Fruit fly (Drosophila melanogaster) whole organism, embryonic: ENCODE data around the gene ND-MNLL.

Experiments used
- Adf1 ChIP-seq: fragments of 200-800 bp; sonication (Bioruptor generic); IDR thresholded peaks from 2 replicates; pipeline ENCODE4 v1.3.6; 2022; ENCODE audit warnings: missing biosample characterization, missing genetic modification characterization
- Atf3 ChIP-seq: fragments of 200-800 bp; sonication (Bioruptor generic); optimal IDR thresholded peaks from 3 replicates; lab custom pipeline; 2016; ENCODE audit warnings: missing biosample characterization, missing genetic modification characterization
- Awh ChIP-seq: fragments of 200-800 bp; sonication (Bioruptor generic); IDR thresholded peaks from 2 replicates; pipeline ENCODE4, ENCODE4 v1.3.6; 2022; ENCODE audit warnings: missing biosample characterization, missing genetic modification characterization
- CG10209 ChIP-seq: fragments of 200-800 bp; sonication (Bioruptor generic); optimal IDR thresholded peaks from 3 replicates; lab custom pipeline; 2017; ENCODE audit warnings: missing biosample characterization, mild to moderate bottlenecking, missing genetic modification characterization, missing genetic modification reagents
- CG10267 ChIP-seq: fragments of 200-800 bp; sonication (Bioruptor generic); optimal IDR thresholded peaks from 2 replicates; lab custom pipeline; 2018; ENCODE audit warnings: missing biosample characterization, mild to moderate bottlenecking, missing genetic modification characterization, moderate library complexity
- CG10366 ChIP-seq: fragments of 200-800 bp; sonication (Bioruptor generic); IDR thresholded peaks from 2 replicates; pipeline ENCODE4 v1.3.6; 2022; ENCODE audit warnings: missing biosample characterization, missing genetic modification characterization
- CG10431 ChIP-seq: fragments of 200-800 bp; sonication (Bioruptor generic); optimal IDR thresholded peaks from 3 replicates; lab custom pipeline; 2018; ENCODE audit warnings: missing biosample characterization, mild to moderate bottlenecking, missing genetic modification characterization
- CG11093 ChIP-seq: fragments of 200-800 bp; sonication (Bioruptor generic); IDR thresholded peaks from 3 replicates; pipeline ENCODE4 v1.3.6; 2022; ENCODE audit warnings: missing biosample characterization, missing genetic modification characterization
- CG11247 ChIP-seq: fragments of 200-800 bp; sonication (Bioruptor generic); IDR thresholded peaks from 2 replicates; pipeline ENCODE4 v1.3.6; 2022; ENCODE audit warnings: missing biosample characterization, missing genetic modification characterization
- CG12299 ChIP-seq: fragments of 200-800 bp; sonication (Bioruptor generic); optimal IDR thresholded peaks from 2 replicates; lab custom pipeline; 2018; ENCODE audit warnings: missing biosample characterization, mild to moderate bottlenecking, missing genetic modification characterization
- CG13775 ChIP-seq: fragments of 200-800 bp; sonication (Bioruptor generic); optimal IDR thresholded peaks from 3 replicates; lab custom pipeline; 2017; ENCODE audit warnings: missing biosample characterization, mild to moderate bottlenecking, missing genetic modification characterization
- CG14050 ChIP-seq: fragments of 200-800 bp; sonication (Bioruptor generic); IDR thresholded peaks from 3 replicates; pipeline ENCODE4 v1.3.6; 2022; ENCODE audit warnings: missing biosample characterization, missing genetic modification characterization
- CG14965 ChIP-seq: fragments of 200-800 bp; sonication (Bioruptor generic); optimal IDR thresholded peaks from 2 replicates; lab custom pipeline; 2016; ENCODE audit warnings: missing biosample characterization, missing genetic modification characterization, borderline replicate concordance
- CG15514 ChIP-seq: fragments of 200-800 bp; sonication (Bioruptor generic); optimal IDR thresholded peaks from 3 replicates; lab custom pipeline; 2017; ENCODE audit warnings: missing biosample characterization, missing genetic modification characterization, mild to moderate bottlenecking, moderate library complexity, missing genetic modification reagents
- CG1602 ChIP-seq: fragments of 200-800 bp; sonication (Bioruptor generic); optimal IDR thresholded peaks from 3 replicates; lab custom pipeline; 2016; ENCODE audit warnings: missing biosample characterization, missing genetic modification characterization
- CG17361 ChIP-seq: fragments of 200-800 bp; sonication (Bioruptor generic); IDR thresholded peaks from 3 replicates; pipeline ENCODE4 v1.3.6; 2022; ENCODE audit warnings: missing biosample characterization, missing genetic modification characterization
- CG1792 ChIP-seq: fragments of 200-800 bp; sonication (Bioruptor generic); optimal IDR thresholded peaks from 2 replicates; lab custom pipeline; 2016; ENCODE audit warnings: missing biosample characterization, missing genetic modification characterization
- CG43689 ChIP-seq: fragments of 200-800 bp; sonication (Bioruptor generic); IDR thresholded peaks from 2 replicates; pipeline ENCODE4 v1.3.6; 2022; ENCODE audit warnings: missing biosample characterization, missing genetic modification characterization
- CG5953 ChIP-seq: fragments of 200-800 bp; sonication (Bioruptor generic); IDR thresholded peaks from 2 replicates; pipeline ENCODE4 v1.3.6; 2022; ENCODE audit warnings: missing biosample characterization, missing genetic modification characterization
- CG7786 ChIP-seq: fragments of 200-800 bp; sonication (Bioruptor generic); optimal IDR thresholded peaks from 2 replicates; lab custom pipeline; 2016; ENCODE audit warnings: missing biosample characterization, missing genetic modification characterization
- CG7839 ChIP-seq: fragments of 200-800 bp; sonication (Bioruptor generic); optimal IDR thresholded peaks from 3 replicates; lab custom pipeline; 2018; ENCODE audit warnings: missing biosample characterization, mild to moderate bottlenecking, missing genetic modification characterization, moderate library complexity
- CG8290 ChIP-seq, 3 experiments: fragments of 200-800 bp; sonication (Bioruptor generic); optimal IDR thresholded peaks; 2 replicates each; lab custom pipeline; 2016 to 2019; ENCODE audit warnings: missing biosample characterization in 3 of 3, missing genetic modification characterization in 3 of 3, mild to moderate bottlenecking in 2 of 3, moderate library complexity in 1 of 3
- CG8765 ChIP-seq: fragments of 200-800 bp; sonication (Bioruptor generic); IDR thresholded peaks from 2 replicates; pipeline ENCODE4 v1.3.6; 2022; ENCODE audit warnings: missing biosample characterization, missing genetic modification characterization
- Camta ChIP-seq: fragments of 200-800 bp; sonication (Bioruptor generic); optimal IDR thresholded peaks from 2 replicates; lab custom pipeline; 2016; ENCODE audit warnings: missing biosample characterization, missing genetic modification characterization
- D19B ChIP-seq: fragments of 200-800 bp; sonication (Bioruptor generic); optimal IDR thresholded peaks from 2 replicates; lab custom pipeline; 2017; ENCODE audit warnings: missing biosample characterization, mild to moderate bottlenecking, missing genetic modification characterization
- Deaf1 ChIP-seq: fragments of 200-800 bp; optimal IDR thresholded peaks from 3 replicates; lab custom pipeline; 2019; ENCODE audit warnings: missing biosample characterization, mild to moderate bottlenecking, missing genetic modification characterization, moderate library complexity
- Dip2 ChIP-seq: fragments of 200-800 bp; sonication (Bioruptor generic); IDR thresholded peaks from 2 replicates; pipeline ENCODE4 v1.3.6; 2022; ENCODE audit warnings: missing biosample characterization, missing genetic modification characterization
- Jarid2 ChIP-seq: fragments of 200-800 bp; sonication (Bioruptor generic); optimal IDR thresholded peaks from 3 replicates; lab custom pipeline; 2017; ENCODE audit warnings: mild to moderate bottlenecking, missing biosample characterization, missing genetic modification reagents, missing genetic modification characterization
- MTF-1 ChIP-seq: fragments of 200-800 bp; sonication (Bioruptor generic); optimal IDR thresholded peaks from 2 replicates; lab custom pipeline; 2018; ENCODE audit warnings: missing biosample characterization, mild to moderate bottlenecking, missing genetic modification characterization, borderline replicate concordance
- Neu2 ChIP-seq: fragments of 200-800 bp; sonication (Bioruptor generic); optimal IDR thresholded peaks from 3 replicates; lab custom pipeline; 2016; ENCODE audit warnings: missing biosample characterization, missing genetic modification characterization, borderline replicate concordance
- Nf-YA ChIP-seq: fragments of 200-800 bp; sonication (Bioruptor generic); IDR thresholded peaks from 2 replicates; pipeline ENCODE4 v1.3.6; 2022; ENCODE audit warnings: missing biosample characterization, missing genetic modification characterization
- Xrp1 ChIP-seq: fragments of 200-800 bp; sonication (Bioruptor generic); IDR thresholded peaks from 2 replicates; pipeline ENCODE4 v1.3.6; 2022; ENCODE audit warnings: missing biosample characterization, missing genetic modification characterization
- ab ChIP-seq: fragments of 200-800 bp; sonication (Bioruptor generic); optimal IDR thresholded peaks from 2 replicates; lab custom pipeline; 2016; ENCODE audit warnings: missing biosample characterization, missing genetic modification characterization
- ac ChIP-seq: fragments of 200-800 bp; sonication (Bioruptor generic); optimal IDR thresholded peaks from 3 replicates; lab custom pipeline; 2017; ENCODE audit warnings: missing biosample characterization, mild to moderate bottlenecking, missing genetic modification characterization
- ash1 ChIP-seq: fragments of 200-800 bp; sonication (Bioruptor generic); optimal IDR thresholded peaks from 2 replicates; lab custom pipeline; 2018; ENCODE audit warnings: missing biosample characterization, mild to moderate bottlenecking, missing genetic modification characterization
- bigmax ChIP-seq: fragments of 200-800 bp; sonication (Bioruptor generic); optimal IDR thresholded peaks from 2 replicates; lab custom pipeline; 2018; ENCODE audit warnings: missing biosample characterization, mild to moderate bottlenecking, missing genetic modification characterization
- caup ChIP-seq: fragments of 200-800 bp; sonication (Bioruptor generic); optimal IDR thresholded peaks from 3 replicates; lab custom pipeline; 2017; ENCODE audit warnings: missing biosample characterization, mild to moderate bottlenecking, missing genetic modification characterization, moderate library complexity; ENCODE audit not compliant: severe bottlenecking
- dmrt99B ChIP-seq: fragments of 200-800 bp; sonication (Bioruptor generic); optimal IDR thresholded peaks from 2 replicates; lab custom pipeline; 2018; ENCODE audit warnings: missing biosample characterization, mild to moderate bottlenecking, missing genetic modification characterization, moderate library complexity
- gce ChIP-seq: fragments of 200-800 bp; sonication (Bioruptor generic); IDR thresholded peaks from 3 replicates; pipeline ENCODE4 v1.3.6; 2022; ENCODE audit warnings: missing biosample characterization, missing genetic modification characterization
- gro ChIP-seq: fragments of 200-800 bp; sonication (Bioruptor generic); optimal IDR thresholded peaks from 2 replicates; lab custom pipeline; 2016; ENCODE audit warnings: missing biosample characterization, missing genetic modification characterization
- hb ChIP-seq: fragments of 200-800 bp; sonication (Bioruptor generic); IDR thresholded peaks from 3 replicates; pipeline ENCODE4 v1.3.6; 2022; ENCODE audit warnings: missing biosample characterization, missing genetic modification characterization; ENCODE audit not compliant: partially characterized antibody
- hkb ChIP-seq, 2 experiments: fragments of 200-800 bp in 1 of 2; fragments of >200 bp in 1 of 2; sonication (Bioruptor generic) in 1 of 2; IDR thresholded peaks in 1 of 2; optimal IDR thresholded peaks in 1 of 2; 2 replicates each; pipeline versions ENCODE4 v1.3.6 to Lab custom; 2017 to 2022; ENCODE audit warnings: missing biosample characterization in 1 of 2, missing genetic modification characterization in 1 of 2
- mirr ChIP-seq: fragments of 200-800 bp; sonication (Bioruptor generic); optimal IDR thresholded peaks from 3 replicates; lab custom pipeline; 2018; ENCODE audit warnings: missing biosample characterization, mild to moderate bottlenecking, missing genetic modification characterization
- mld ChIP-seq: fragments of 200-800 bp; sonication (Bioruptor generic); IDR thresholded peaks from 3 replicates; pipeline ENCODE4 v1.3.6; 2022; ENCODE audit warnings: missing biosample characterization, missing genetic modification characterization; ENCODE audit not compliant: partially characterized antibody
- nerfin-1 ChIP-seq: fragments of 200-800 bp; sonication (Bioruptor generic); optimal IDR thresholded peaks from 3 replicates; lab custom pipeline; 2019; ENCODE audit warnings: missing biosample characterization, mild to moderate bottlenecking, missing genetic modification characterization, moderate library complexity
- nerfin-2 ChIP-seq: fragments of 200-800 bp; sonication (Bioruptor generic); IDR thresholded peaks from 2 replicates; pipeline ENCODE4 v1.3.6; 2022; ENCODE audit warnings: missing biosample characterization, missing genetic modification characterization; ENCODE audit not compliant: partially characterized antibody
- ro ChIP-seq: fragments of 200-800 bp; sonication (Bioruptor generic); IDR thresholded peaks from 2 replicates; pipeline ENCODE4 v1.3.6; 2022; ENCODE audit warnings: missing biosample characterization, missing genetic modification characterization
- row ChIP-seq: fragments of 200-800 bp; sonication (Bioruptor generic); IDR thresholded peaks from 3 replicates; pipeline ENCODE4 v1.3.6; 2022; ENCODE audit warnings: missing biosample characterization, missing genetic modification characterization
- so ChIP-seq: fragments of 200-800 bp; sonication (Bioruptor generic); IDR thresholded peaks from 3 replicates; pipeline ENCODE4 v1.3.6; 2022; ENCODE audit warnings: missing biosample characterization, missing genetic modification characterization
- trh ChIP-seq: fragments of 200-800 bp; sonication (Bioruptor generic); optimal IDR thresholded peaks from 2 replicates; lab custom pipeline; 2016; ENCODE audit warnings: missing biosample characterization, missing genetic modification characterization
- yki ChIP-seq: fragments of >200 bp; optimal IDR thresholded peaks from 3 replicates; lab custom pipeline; 2018

The ND-MNLL gene

dm6 chrX:7909482-7909881, 15.9 kb upstream of the ND-MNLL start (continued):
- no peak for TF ChIP-seq CG10431 (GFP tag; lab: Kevin White, UChicago)
- TF ChIP-seq gce (GFP tag; lab: Robert Waterston, UW) = no peak
- no peak for TF ChIP-seq CG10366
- TF ChIP-seq Atf3 (GFP tag; lab: Kevin White, UChicago) = no peak
- no peak for TF ChIP-seq CG10209 (GFP tag; lab: Kevin White, UChicago)
- TF ChIP-seq ash1 (GFP tag; lab: Kevin White, UChicago) = no peak
- no peak for TF ChIP-seq hkb (optimal IDR thresholded peaks at IDR 0.05; lab: Kevin White, UChicago)
- 0 out of 2 replicates have a peak, but pooled peaks have one; percentile 36 for TF ChIP-seq hkb (GFP tag; IDR thresholded peaks at IDR 0.05; lab: Robert Waterston, UW)
- no peak for TF ChIP-seq trh (GFP tag; lab: Kevin White, UChicago)
- TF ChIP-seq caup (GFP tag; lab: Kevin White, UChicago) = no peak
- no peak for TF ChIP-seq CG5953 (GFP tag; lab: Robert Waterston, UW)
- TF ChIP-seq CG11247 (GFP tag; lab: Robert Waterston, UW) = no peak
- no peak for TF ChIP-seq mirr (GFP tag; lab: Kevin White, UChicago)
- TF ChIP-seq CG8765 (GFP tag; lab: Robert Waterston, UW) = no peak
- no peak for TF ChIP-seq gro (GFP tag; lab: Kevin White, UChicago)
- peak; percentile 32 for TF ChIP-seq CG15514 (GFP tag; lab: Kevin White, UChicago)
- no peak for TF ChIP-seq CG1792 (GFP tag; lab: Kevin White, UChicago)
- no peak for TF ChIP-seq nerfin-2 (GFP tag; lab: Robert Waterston, UW)
- no peak for TF ChIP-seq Camta (GFP tag; lab: Kevin White, UChicago)
- TF ChIP-seq bigmax (GFP tag; lab: Kevin White, UChicago) = no peak
- TF ChIP-seq Deaf1 (tag; lab: Kevin White, UChicago) = no peak
- TF ChIP-seq ro (GFP tag; lab: Robert Waterston, UW) = no peak
- TF ChIP-seq so (GFP tag; lab: Robert Waterston, UW) = no peak
- no peak for TF ChIP-seq D19B (GFP tag; lab: Kevin White, UChicago)
- no peak for TF ChIP-seq ab (GFP tag; lab: Kevin White, UChicago)
- TF ChIP-seq ac (GFP tag; lab: Kevin White, UChicago) = no peak
- TF ChIP-seq hb (GFP tag; lab: Robert Waterston, UW) = no peak
- TF ChIP-seq CG14050 (GFP tag; lab: Robert Waterston, UW) = no peak
- TF ChIP-seq CG11093 (GFP tag; lab: Robert Waterston, UW) = no peak
- no peak for TF ChIP-seq CG12299
- TF ChIP-seq Adf1 (GFP tag; lab: Robert Waterston, UW) = no peak
- TF ChIP-seq Jarid2 = no peak
- TF ChIP-seq CG1602 (GFP tag; lab: Kevin White, UChicago) = no peak
- TF ChIP-seq yki = no peak
- no peak for TF ChIP-seq Nf-YA
- TF ChIP-seq CG14965 (GFP tag; lab: Kevin White, UChicago) = no peak
- TF ChIP-seq nerfin-1 (tag; lab: Kevin White, UChicago) = no peak
- TF ChIP-seq Neu2 (GFP tag; lab: Kevin White, UChicago) = no peak
- TF ChIP-seq mld = no peak
- no peak for TF ChIP-seq Dip2 (GFP tag; lab: Robert Waterston, UW)
- TF ChIP-seq CG10267 = no peak
- TF ChIP-seq CG17361 (GFP tag; lab: Robert Waterston, UW) = no peak
- TF ChIP-seq row = peak; percentile 60; the same call in 2 of the 3 replicates
- TF ChIP-seq MTF-1 (GFP tag; lab: Kevin White, UChicago) = no peak
- TF ChIP-seq dmrt99B (tag; lab: Kevin White, UChicago) = no peak
- TF ChIP-seq Xrp1 (GFP tag; lab: Robert Waterston, UW) = peak; percentile 56; the same call in 1 of the 2 replicates
- peak; percentile 21 for TF ChIP-seq CG7839
- peak; percentile 20 for TF ChIP-seq CG7786 (GFP tag; lab: Kevin White, UChicago)
- TF ChIP-seq CG8290 (GFP tag; optimal IDR thresholded peaks at IDR 0.05; lab: Kevin White, UChicago) = no peak
- TF ChIP-seq CG8290 (tag; optimal IDR thresholded peaks at IDR 0.05; lab: Kevin White, UChicago) = no peak
- TF ChIP-seq Awh (GFP tag; lab: Robert Waterston, UW) = no peak
- no peak for TF ChIP-seq CG43689 (GFP tag; lab: Robert Waterston, UW)
- no peak for TF ChIP-seq CG13775 (GFP tag; lab: Kevin White, UChicago)
